Worm (Caenorhabditis elegans) whole organism, L3 larva: ENCODE data around the gene F01F1.15.

Experiments used
- R02D3.7 ChIP-seq: fragments of 150-350 bp; optimal IDR thresholded peaks from 2 replicates; lab custom pipeline; 2014; ENCODE audit warnings: missing biosample characterization, missing genetic modification characterization
- ZK546.5 ChIP-seq: sonication (generic microtip); optimal IDR thresholded peaks from 2 replicates; lab custom pipeline; 2017; ENCODE audit warnings: missing biosample characterization, missing genetic modification characterization
- aly-2 ChIP-seq: fragments of 150-350 bp; optimal IDR thresholded peaks from 2 replicates; lab custom pipeline; 2014; ENCODE audit warnings: missing biosample characterization, missing genetic modification characterization
- ama-1 ChIP-seq: fragments of 150-350 bp; optimal IDR thresholded peaks from 2 replicates; lab custom pipeline; 2018
- ceh-16 ChIP-seq: sonication (generic microtip); optimal IDR thresholded peaks from 2 replicates; lab custom pipeline; 2017; ENCODE audit warnings: missing biosample characterization, missing genetic modification characterization
- ceh-28 ChIP-seq: fragments of 150-350 bp; optimal IDR thresholded peaks from 2 replicates; lab custom pipeline; 2014; ENCODE audit warnings: missing biosample characterization, missing genetic modification reagents, missing genetic modification characterization
- ceh-82 ChIP-seq: fragments of 150-350 bp; optimal IDR thresholded peaks from 2 replicates; lab custom pipeline; 2014; ENCODE audit warnings: missing biosample characterization, missing genetic modification characterization
- ceh-9 ChIP-seq: sonication (generic microtip); optimal IDR thresholded peaks from 2 replicates; lab custom pipeline; 2018; ENCODE audit warnings: missing biosample characterization, missing genetic modification characterization
- daf-12 ChIP-seq: fragments of 150-350 bp; optimal IDR thresholded peaks from 2 replicates; lab custom pipeline; 2014; ENCODE audit warnings: missing biosample characterization, missing genetic modification reagents, missing genetic modification characterization
- egl-27 ChIP-seq: sonication (generic microtip); optimal IDR thresholded peaks from 4 replicates; lab custom pipeline; 2017; ENCODE audit warnings: missing biosample characterization, missing genetic modification reagents, missing genetic modification characterization
- egl-5 ChIP-seq: fragments of 150-350 bp; optimal IDR thresholded peaks from 2 replicates; lab custom pipeline; 2017; ENCODE audit warnings: missing biosample characterization, missing genetic modification reagents, missing genetic modification characterization, inconsistent platforms
- elt-1 ChIP-seq: fragments of 150-350 bp; optimal IDR thresholded peaks from 2 replicates; lab custom pipeline; 2014; ENCODE audit warnings: missing biosample characterization, missing genetic modification characterization
- elt-2 ChIP-seq: sonication (generic microtip); optimal IDR thresholded peaks from 2 replicates; lab custom pipeline; 2016; ENCODE audit warnings: missing genetic modification reagents, mild to moderate bottlenecking, missing genetic modification characterization, missing compliant biosample characterization
- elt-3 ChIP-seq, 3 experiments: fragments of 150-350 bp in 1 of 3; sonication (generic microtip) in 2 of 3; optimal IDR thresholded peaks; 2 replicates in 2 of 3; 4 replicates in 1 of 3; lab custom pipeline; 2014 to 2017; ENCODE audit warnings: missing biosample characterization in 3 of 3, missing genetic modification characterization in 3 of 3
- eor-1 ChIP-seq, 2 experiments: fragments of 150-350 bp; optimal IDR thresholded peaks; 2 replicates each; lab custom pipeline; 2014 to 2018; ENCODE audit warnings: missing biosample characterization in 2 of 2, missing genetic modification characterization in 2 of 2
- fkh-10 ChIP-seq: sonication (generic microtip); optimal IDR thresholded peaks from 2 replicates; lab custom pipeline; 2017; ENCODE audit warnings: missing biosample characterization, missing genetic modification reagents, missing genetic modification characterization
- fkh-2 ChIP-seq: fragments of 150-350 bp; optimal IDR thresholded peaks from 2 replicates; lab custom pipeline; 2014; ENCODE audit warnings: missing biosample characterization, missing genetic modification reagents, missing genetic modification characterization
- fos-1 ChIP-seq: fragments of 150-350 bp; optimal IDR thresholded peaks from 2 replicates; lab custom pipeline; 2014; ENCODE audit warnings: missing biosample characterization, missing genetic modification characterization
- hmg-11 ChIP-seq: sonication (generic microtip); optimal IDR thresholded peaks from 2 replicates; lab custom pipeline; 2016; ENCODE audit warnings: missing genetic modification characterization, missing compliant biosample characterization
- jun-1 ChIP-seq: fragments of 150-350 bp; optimal IDR thresholded peaks from 2 replicates; lab custom pipeline; 2014; ENCODE audit warnings: missing biosample characterization, missing genetic modification reagents, missing genetic modification characterization
- lin-15B ChIP-seq: fragments of 150-350 bp; optimal IDR thresholded peaks from 2 replicates; lab custom pipeline; 2014; ENCODE audit warnings: missing biosample characterization, missing genetic modification characterization
- lsy-12 ChIP-seq: sonication (generic microtip); optimal IDR thresholded peaks from 2 replicates; lab custom pipeline; 2016; ENCODE audit warnings: mild to moderate bottlenecking, missing genetic modification characterization, missing compliant biosample characterization
- mdl-1 ChIP-seq: fragments of 150-350 bp; optimal IDR thresholded peaks from 2 replicates; lab custom pipeline; 2014; ENCODE audit warnings: missing biosample characterization, missing genetic modification characterization
- mml-1 ChIP-seq: fragments of 150-350 bp; sonication (generic microtip); optimal IDR thresholded peaks from 3 replicates; lab custom pipeline; 2014; ENCODE audit warnings: missing biosample characterization, missing genetic modification characterization
- nfya-1 ChIP-seq: sonication (generic microtip); optimal IDR thresholded peaks from 2 replicates; lab custom pipeline; 2017; ENCODE audit warnings: missing genetic modification characterization, mild to moderate bottlenecking, missing compliant biosample characterization, antibody characterized with exemption, moderate library complexity; ENCODE audit not compliant: insufficient read depth
- nhr-11 ChIP-seq: fragments of 150-350 bp; optimal IDR thresholded peaks from 2 replicates; lab custom pipeline; 2014; ENCODE audit warnings: missing biosample characterization, missing genetic modification characterization
- nhr-12 ChIP-seq: fragments of 150-350 bp; optimal IDR thresholded peaks from 2 replicates; lab custom pipeline; 2014; ENCODE audit warnings: missing biosample characterization, missing genetic modification characterization
- nhr-23 ChIP-seq: fragments of 150-350 bp; optimal IDR thresholded peaks from 2 replicates; lab custom pipeline; 2014; ENCODE audit warnings: missing biosample characterization, missing genetic modification reagents, missing genetic modification characterization
- nhr-237 ChIP-seq: fragments of 150-350 bp; optimal IDR thresholded peaks from 2 replicates; lab custom pipeline; 2014; ENCODE audit warnings: missing biosample characterization, missing genetic modification characterization
- nhr-25 ChIP-seq: sonication (generic microtip); optimal IDR thresholded peaks from 2 replicates; lab custom pipeline; 2017; ENCODE audit warnings: missing biosample characterization, missing genetic modification characterization
- nhr-28 ChIP-seq: fragments of 150-350 bp; optimal IDR thresholded peaks from 2 replicates; lab custom pipeline; 2014; ENCODE audit warnings: missing biosample characterization, missing genetic modification characterization
- nhr-43 ChIP-seq: sonication (generic microtip); optimal IDR thresholded peaks from 2 replicates; lab custom pipeline; 2016; ENCODE audit warnings: mild to moderate bottlenecking, missing genetic modification characterization, missing compliant biosample characterization; ENCODE audit not compliant: poor library complexity, severe bottlenecking
- nhr-67 ChIP-seq: fragments of 150-350 bp; optimal IDR thresholded peaks from 2 replicates; lab custom pipeline; 2014; ENCODE audit warnings: missing biosample characterization, missing genetic modification characterization
- nhr-76 ChIP-seq: fragments of 150-350 bp; sonication (generic microtip); optimal IDR thresholded peaks from 5 replicates; lab custom pipeline; 2014; ENCODE audit warnings: missing biosample characterization, missing genetic modification characterization
- nhr-77 ChIP-seq: fragments of 150-350 bp; optimal IDR thresholded peaks from 2 replicates; lab custom pipeline; 2014; ENCODE audit warnings: missing biosample characterization, missing genetic modification characterization
- pha-4 ChIP-seq: fragments of 150-350 bp; optimal IDR thresholded peaks from 2 replicates; lab custom pipeline; 2014; ENCODE audit warnings: missing biosample characterization, missing genetic modification reagents, missing genetic modification characterization
- pqm-1 ChIP-seq: fragments of 150-350 bp; optimal IDR thresholded peaks from 2 replicates; lab custom pipeline; 2017; ENCODE audit warnings: missing biosample characterization, missing genetic modification characterization, inconsistent platforms
- sea-2 ChIP-seq: fragments of 150-350 bp; sonication (generic microtip); optimal IDR thresholded peaks from 4 replicates; lab custom pipeline; 2014; ENCODE audit warnings: missing biosample characterization, missing genetic modification reagents, missing genetic modification characterization
- skn-1 ChIP-seq: fragments of 150-350 bp; optimal IDR thresholded peaks from 2 replicates; lab custom pipeline; 2014; ENCODE audit warnings: missing biosample characterization, missing genetic modification characterization
- snpc-4 ChIP-seq: fragments of 150-350 bp; optimal IDR thresholded peaks from 2 replicates; lab custom pipeline; 2014; ENCODE audit warnings: missing biosample characterization, missing genetic modification characterization
- tbx-2 ChIP-seq: sonication (generic microtip); optimal IDR thresholded peaks from 2 replicates; lab custom pipeline; 2016; ENCODE audit warnings: mild to moderate bottlenecking, missing genetic modification characterization, missing compliant biosample characterization
- unc-39 ChIP-seq: sonication (generic microtip); optimal IDR thresholded peaks from 4 replicates; lab custom pipeline; 2017; ENCODE audit warnings: missing biosample characterization, missing genetic modification characterization
- unc-62 ChIP-seq: fragments of 150-350 bp; sonication (generic microtip); optimal IDR thresholded peaks from 4 replicates; lab custom pipeline; 2014; ENCODE audit warnings: missing biosample characterization, missing genetic modification reagents, missing genetic modification characterization
- zag-1 ChIP-seq: fragments of 150-350 bp; optimal IDR thresholded peaks from 2 replicates; lab custom pipeline; 2014; ENCODE audit warnings: missing biosample characterization, missing genetic modification characterization
- ztf-11 ChIP-seq: fragments of 150-350 bp; optimal IDR thresholded peaks from 2 replicates; lab custom pipeline; 2014; ENCODE audit warnings: missing biosample characterization, missing genetic modification characterization
- ztf-4 ChIP-seq: fragments of 150-350 bp; optimal IDR thresholded peaks from 2 replicates; lab custom pipeline; 2014; ENCODE audit warnings: missing biosample characterization, missing genetic modification characterization

Gene F01F1.15

ce11 chrIII:5839147-5839546 lies 30.2 kb downstream of the F01F1.15 start:
- TF ChIP-seq ztf-11 (no peak), nfya-1 (tag; lab: Kevin White, UChicago) (no peak), egl-5 (tag; lab: Kevin White, UChicago) (no peak), elt-1 (tag; lab: Kevin White, UChicago) (no peak), egl-27 (tag; lab: Kevin White, UChicago) (no peak), lsy-12 (tag; lab: Kevin White, UChicago) (no peak), mdl-1 (no peak), fkh-10 (GFP tag; lab: Kevin White, UChicago) (no peak), hmg-11 (tag; lab: Kevin White, UChicago) (no peak), daf-12 (tag; lab: Kevin White, UChicago) (no peak), R02D3.7 (tag; lab: Kevin White, UChicago) (no peak), tbx-2 (tag; lab: Kevin White, UChicago) (no peak), nhr-11 (no peak), jun-1 (tag; lab: Kevin White, UChicago) (peak; percentile 31), mml-1 (no peak), nhr-28 (tag; lab: Kevin White, UChicago) (no peak), eor-1 (tag; optimal IDR thresholded peaks at IDR 0.05; lab: Kevin White, UChicago) (no peak), nhr-76 (tag; lab: Kevin White, UChicago) (no peak), ceh-9 (tag; lab: Kevin White, UChicago) (no peak), nhr-25 (tag; lab: Kevin White, UChicago) (no peak), zag-1 (tag; lab: Kevin White, UChicago) (no peak), aly-2 (no peak), elt-3 (tag; optimal IDR thresholded peaks at IDR 0.05; lab: Kevin White, UChicago) (peak in 1 of 3 experiments; percentile 10), ZK546.5 (tag; lab: Kevin White, UChicago) (no peak), nhr-67 (tag; lab: Kevin White, UChicago) (no peak), nhr-43 (tag; lab: Kevin White, UChicago) (peak; percentile 69), fos-1 (tag; lab: Kevin White, UChicago) (no peak), nhr-23 (tag; lab: Kevin White, UChicago) (peak; percentile 61), sea-2 (no peak), nhr-77 (no peak), skn-1 (tag; lab: Kevin White, UChicago) (no peak), lin-15B (tag; lab: Kevin White, UChicago) (no peak), nhr-12 (tag; lab: Kevin White, UChicago) (no peak), unc-39 (tag; lab: Kevin White, UChicago) (no peak), fkh-2 (no peak), pha-4 (tag; lab: Kevin White, UChicago) (no peak), snpc-4 (no peak), elt-2 (tag; lab: Kevin White, UChicago) (peak; percentile 76), ama-1 (lab: Kevin White, UChicago) (no peak), ztf-4 (tag; lab: Kevin White, UChicago) (no peak), nhr-237 (tag; lab: Kevin White, UChicago) (no peak), ceh-28 (peak; percentile 83), pqm-1 (tag; lab: Kevin White, UChicago) (peak; percentile 83)

- TF ChIP-seq R02D3.7 (tag; lab: Kevin White, UChicago): no peak
- TF ChIP-seq nhr-25 (tag; lab: Kevin White, UChicago): no peak
- no peak for TF ChIP-seq egl-27 (tag; lab: Kevin White, UChicago)
- no peak for TF ChIP-seq nhr-67 (tag; lab: Kevin White, UChicago)
- no peak for TF ChIP-seq eor-1 (tag; optimal IDR thresholded peaks at IDR 0.05; lab: Kevin White, UChicago)
- peak; percentile 46 for TF ChIP-seq nhr-23 (tag; lab: Kevin White, UChicago)
- TF ChIP-seq egl-5 (tag; lab: Kevin White, UChicago): no peak
- TF ChIP-seq skn-1 (tag; lab: Kevin White, UChicago): no peak
- TF ChIP-seq unc-62: no peak
- TF ChIP-seq elt-1 (tag; lab: Kevin White, UChicago): peak; percentile 59
- TF ChIP-seq pha-4 (tag; lab: Kevin White, UChicago): peak; percentile 75
- TF ChIP-seq nhr-12 (tag; lab: Kevin White, UChicago): no peak
- no peak for TF ChIP-seq nhr-28 (tag; lab: Kevin White, UChicago)
- TF ChIP-seq nhr-43 (tag; lab: Kevin White, UChicago): peak; percentile 44
- no peak for TF ChIP-seq sea-2
- no peak for TF ChIP-seq aly-2
- no peak for TF ChIP-seq nhr-237 (tag; lab: Kevin White, UChicago)
- no peak for TF ChIP-seq ZK546.5 (tag; lab: Kevin White, UChicago)
- peak; percentile 11 for TF ChIP-seq mdl-1
- TF ChIP-seq ceh-28: no peak
- TF ChIP-seq mml-1: no peak
- TF ChIP-seq nfya-1 (tag; lab: Kevin White, UChicago): peak; percentile 14
- no peak for TF ChIP-seq snpc-4
- TF ChIP-seq fkh-10 (GFP tag; lab: Kevin White, UChicago): no peak
- no peak for TF ChIP-seq fos-1 (tag; lab: Kevin White, UChicago)
- TF ChIP-seq hmg-11 (tag; lab: Kevin White, UChicago): no peak
- no peak for TF ChIP-seq fkh-2
- no peak for TF ChIP-seq unc-39 (tag; lab: Kevin White, UChicago)
- no peak for TF ChIP-seq ceh-82
- TF ChIP-seq pqm-1 (tag; lab: Kevin White, UChicago): peak; percentile 93
- no peak for TF ChIP-seq nhr-11
- TF ChIP-seq lin-15B (tag; lab: Kevin White, UChicago): no peak
- peak; percentile 53 for TF ChIP-seq lsy-12 (tag; lab: Kevin White, UChicago)
- TF ChIP-seq ceh-16 (tag; lab: Kevin White, UChicago): no peak
Measured at ce11 chrIII:5838159-5839046, 30.9 kb downstream of the F01F1.15 start.
